Worm (Caenorhabditis elegans) whole organism, L4 larva: Measurements from ENCODE around the gene Y56A3A.2.
A peak's percentile ranks its signal among the peaks of the same experiment; 100 is the strongest.

Experiments used
- F26F4.8 ChIP-seq: fragments of 200-800 bp; sonication (Bioruptor generic); conservative IDR thresholded peaks from 2 replicates; pipeline ENCODE4 v1.3.6; 2022; ENCODE audit warnings: missing genetic modification characterization, missing compliant biosample characterization
- F49E8.2 ChIP-seq: sonication (generic microtip); optimal IDR thresholded peaks from 2 replicates; lab custom pipeline; 2016; ENCODE audit warnings: missing compliant biosample characterization, mild to moderate bottlenecking, missing genetic modification characterization, borderline replicate concordance
- T26A8.4 ChIP-seq: fragments of 200-800 bp; sonication (Bioruptor generic); IDR thresholded peaks from 2 replicates; pipeline ENCODE4 v1.3.6; 2022; ENCODE audit warnings: missing genetic modification characterization, missing compliant biosample characterization
- Y105C5A.15 ChIP-seq: fragments of 200-800 bp; sonication (Bioruptor generic); IDR thresholded peaks from 2 replicates; pipeline ENCODE4 v1.3.6; 2022; ENCODE audit warnings: missing genetic modification characterization, missing compliant biosample characterization
- aha-1 ChIP-seq: fragments of 150-350 bp; peaks from one replicate; lab custom pipeline; 2014; ENCODE audit warnings: missing biosample characterization, missing genetic modification characterization
- attf-4 ChIP-seq: sonication (generic microtip); optimal IDR thresholded peaks from 3 replicates; lab custom pipeline; 2017; ENCODE audit warnings: missing biosample characterization, missing genetic modification characterization
- ceh-28 ChIP-seq: fragments of 150-350 bp; optimal IDR thresholded peaks from 2 replicates; lab custom pipeline; 2014; ENCODE audit warnings: missing biosample characterization, missing genetic modification reagents, missing genetic modification characterization
- ceh-44 ChIP-seq: fragments of 200-800 bp; sonication (Bioruptor generic); IDR thresholded peaks from 2 replicates; pipeline ENCODE4 v1.3.6; 2022; ENCODE audit warnings: missing genetic modification reagents, missing genetic modification characterization, missing compliant biosample characterization
- ceh-82 ChIP-seq: sonication (generic microtip); optimal IDR thresholded peaks from 2 replicates; lab custom pipeline; 2017; ENCODE audit warnings: missing biosample characterization, missing genetic modification characterization
- dmd-6 ChIP-seq: fragments of 200-800 bp; sonication (Bioruptor generic); IDR thresholded peaks from 2 replicates; pipeline ENCODE4 v1.3.6; 2022; ENCODE audit warnings: missing genetic modification reagents, missing genetic modification characterization, missing compliant biosample characterization
- dmd-8 ChIP-seq: fragments of 200-800 bp; sonication (Bioruptor generic); IDR thresholded peaks from 2 replicates; pipeline ENCODE4 v1.3.6; 2022; ENCODE audit warnings: missing genetic modification characterization, missing compliant biosample characterization
- dpl-1 ChIP-seq: fragments of 150-350 bp; optimal IDR thresholded peaks from 2 replicates; lab custom pipeline; 2014; ENCODE audit warnings: missing biosample characterization, missing genetic modification reagents, missing genetic modification characterization
- fkh-10 ChIP-seq: fragments of 150-350 bp; optimal IDR thresholded peaks from 2 replicates; lab custom pipeline; 2014; ENCODE audit warnings: missing biosample characterization, missing genetic modification reagents, missing genetic modification characterization
- gei-8 ChIP-seq: fragments of 200-800 bp; sonication (Bioruptor generic); optimal IDR thresholded peaks from 2 replicates; lab custom pipeline; 2018; ENCODE audit warnings: mild to moderate bottlenecking, missing genetic modification characterization, missing compliant biosample characterization
- hif-1 ChIP-seq, 2 experiments: sonication (generic microtip); optimal IDR thresholded peaks; 2 replicates each; lab custom pipeline; 2016 to 2017; ENCODE audit warnings: missing compliant biosample characterization in 2 of 2, missing genetic modification characterization in 2 of 2, missing genetic modification reagents in 2 of 2, missing genotype in 2 of 2, mild to moderate bottlenecking in 1 of 2
- hlh-11 ChIP-seq: fragments of 200-800 bp; sonication (Bioruptor generic); optimal IDR thresholded peaks from 2 replicates; lab custom pipeline; 2018; ENCODE audit warnings: mild to moderate bottlenecking, missing genetic modification characterization, missing compliant biosample characterization
- hlh-30 ChIP-seq: sonication (generic microtip); optimal IDR thresholded peaks from 2 replicates; lab custom pipeline; 2017; ENCODE audit warnings: antibody characterized with exemption, mild to moderate bottlenecking, missing genetic modification characterization, missing compliant biosample characterization; ENCODE audit not compliant: insufficient read depth
- hmg-1.1 ChIP-seq: fragments of 200-800 bp; sonication (Bioruptor generic); IDR thresholded peaks from 2 replicates; pipeline ENCODE4 v1.3.6; 2022; ENCODE audit warnings: missing genetic modification reagents, missing genetic modification characterization, missing compliant biosample characterization
- jun-1 ChIP-seq: fragments of 150-350 bp; optimal IDR thresholded peaks from 2 replicates; lab custom pipeline; 2014; ENCODE audit warnings: missing biosample characterization, missing genetic modification reagents, missing genetic modification characterization
- lim-7 ChIP-seq: fragments of 200-800 bp; sonication (Bioruptor generic); IDR thresholded peaks from 2 replicates; pipeline ENCODE4 v1.3.6; 2022; ENCODE audit warnings: missing genetic modification characterization, missing compliant biosample characterization
- lin-15B ChIP-seq: fragments of 150-350 bp; sonication (generic microtip); optimal IDR thresholded peaks from 3 replicates; lab custom pipeline; 2014; ENCODE audit warnings: missing biosample characterization, missing genetic modification characterization
- lsy-2 ChIP-seq, 2 experiments: fragments of 150-350 bp in 1 of 2; sonication (generic microtip) in 1 of 2; optimal IDR thresholded peaks; 2 replicates each; lab custom pipeline; 2014 to 2017; ENCODE audit warnings: missing biosample characterization in 2 of 2, missing genetic modification characterization in 2 of 2
- madf-5 ChIP-seq, 2 experiments: fragments of 200-800 bp; sonication (Bioruptor generic); IDR thresholded peaks; 2 replicates each; pipeline ENCODE4 v1.3.6; 2022; ENCODE audit warnings: missing compliant biosample characterization in 2 of 2, missing genetic modification characterization in 2 of 2
- madf-9 ChIP-seq: fragments of 200-800 bp; sonication (Bioruptor generic); conservative IDR thresholded peaks from 2 replicates; pipeline ENCODE4 v1.3.6; 2022; ENCODE audit warnings: missing genetic modification reagents, missing genetic modification characterization, missing compliant biosample characterization
- mdl-1 ChIP-seq, 2 experiments: fragments of 150-350 bp in 1 of 2; sonication (generic microtip) in 1 of 2; optimal IDR thresholded peaks; 2 replicates each; lab custom pipeline; 2014 to 2017; ENCODE audit warnings: missing biosample characterization in 2 of 2, missing genetic modification characterization in 2 of 2
- mep-1 ChIP-seq: fragments of 150-350 bp; sonication (generic microtip); optimal IDR thresholded peaks from 3 replicates; lab custom pipeline; 2014; ENCODE audit warnings: missing biosample characterization, missing genetic modification characterization
- mes-2 ChIP-seq: sonication (generic microtip); optimal IDR thresholded peaks from 2 replicates; lab custom pipeline; 2016; ENCODE audit warnings: missing genotype, mild to moderate bottlenecking, missing genetic modification characterization, missing compliant biosample characterization; ENCODE audit not compliant: poor library complexity, severe bottlenecking
- mxl-2 ChIP-seq: fragments of 200-800 bp; sonication (Bioruptor generic); conservative IDR thresholded peaks from 2 replicates; pipeline ENCODE4 v1.3.6; 2022; ENCODE audit warnings: missing genetic modification reagents, missing genetic modification characterization, missing compliant biosample characterization
- mxl-3 ChIP-seq: fragments of 200-800 bp; sonication (Bioruptor generic); optimal IDR thresholded peaks from 2 replicates; lab custom pipeline; 2018; ENCODE audit warnings: mild to moderate bottlenecking, missing genetic modification characterization, missing compliant biosample characterization
- nhr-10 ChIP-seq: fragments of 150-350 bp; optimal IDR thresholded peaks from 2 replicates; lab custom pipeline; 2014; ENCODE audit warnings: missing biosample characterization, missing genetic modification characterization
- nhr-102 ChIP-seq: sonication (generic microtip); optimal IDR thresholded peaks from 2 replicates; lab custom pipeline; 2016; ENCODE audit warnings: mild to moderate bottlenecking, missing genetic modification characterization, moderate library complexity, missing compliant biosample characterization
- nhr-237 ChIP-seq: sonication (generic microtip); optimal IDR thresholded peaks from 2 replicates; lab custom pipeline; 2017; ENCODE audit warnings: missing biosample characterization, missing genetic modification characterization
- nhr-25 ChIP-seq: sonication (generic microtip); optimal IDR thresholded peaks from 2 replicates; lab custom pipeline; 2017; ENCODE audit warnings: missing genetic modification characterization, mild to moderate bottlenecking, missing compliant biosample characterization, antibody characterized with exemption, moderate library complexity, borderline replicate concordance; ENCODE audit not compliant: insufficient read depth
- nhr-28 ChIP-seq: fragments of 150-350 bp; optimal IDR thresholded peaks from 2 replicates; lab custom pipeline; 2014; ENCODE audit warnings: missing biosample characterization, missing genetic modification characterization
- nhr-41 ChIP-seq: fragments of 200-800 bp; sonication (Bioruptor generic); IDR thresholded peaks from 2 replicates; pipeline ENCODE4 v1.3.6; 2022; ENCODE audit warnings: missing genetic modification reagents, missing genetic modification characterization, missing compliant biosample characterization
- nhr-48 ChIP-seq: sonication (generic microtip); optimal IDR thresholded peaks from 2 replicates; lab custom pipeline; 2016; ENCODE audit warnings: mild to moderate bottlenecking, missing genetic modification characterization, missing compliant biosample characterization
- nhr-77 ChIP-seq: fragments of 150-350 bp; optimal IDR thresholded peaks from 2 replicates; lab custom pipeline; 2014; ENCODE audit warnings: missing biosample characterization, missing genetic modification characterization
- php-3 ChIP-seq: fragments of 200-800 bp; sonication (Bioruptor generic); IDR thresholded peaks from 2 replicates; pipeline ENCODE4 v1.3.6; 2022; ENCODE audit warnings: missing genetic modification reagents, missing genetic modification characterization, missing compliant biosample characterization
- pqm-1 ChIP-seq: sonication (generic microtip); optimal IDR thresholded peaks from 2 replicates; lab custom pipeline; 2017; ENCODE audit warnings: missing biosample characterization, missing genetic modification characterization
- rbr-2 ChIP-seq: sonication (generic microtip); optimal IDR thresholded peaks from 2 replicates; lab custom pipeline; 2016; ENCODE audit warnings: missing genotype, missing genetic modification characterization, missing compliant biosample characterization
- saeg-2 ChIP-seq: fragments of 200-800 bp; sonication (Bioruptor generic); IDR thresholded peaks from 2 replicates; pipeline ENCODE4 v1.3.6; 2022; ENCODE audit warnings: missing genetic modification reagents, missing genetic modification characterization, missing compliant biosample characterization
- set-16 ChIP-seq: fragments of 200-800 bp; sonication (Bioruptor generic); IDR thresholded peaks from 2 replicates; pipeline ENCODE4 v1.3.6; 2022; ENCODE audit warnings: missing genetic modification reagents, missing genetic modification characterization, missing compliant biosample characterization
- skn-1 ChIP-seq: fragments of 150-350 bp; optimal IDR thresholded peaks from 2 replicates; lab custom pipeline; 2014; ENCODE audit warnings: missing biosample characterization, missing genetic modification characterization
- snpc-4 ChIP-seq: fragments of 150-350 bp; optimal IDR thresholded peaks from 2 replicates; lab custom pipeline; 2014; ENCODE audit warnings: missing biosample characterization, missing genetic modification characterization
- spr-1 ChIP-seq: sonication (generic microtip); optimal IDR thresholded peaks from 2 replicates; lab custom pipeline; 2016; ENCODE audit warnings: mild to moderate bottlenecking, missing genetic modification characterization, missing compliant biosample characterization
- tag-97 ChIP-seq: fragments of 200-800 bp; sonication (Bioruptor generic); IDR thresholded peaks from 2 replicates; pipeline ENCODE4 v1.3.6; 2022; ENCODE audit warnings: missing genetic modification characterization, missing compliant biosample characterization
- tra-1 ChIP-seq: fragments of 200-800 bp; sonication (Bioruptor generic); IDR thresholded peaks from 2 replicates; pipeline ENCODE4 v1.3.6; 2022; ENCODE audit warnings: missing genetic modification reagents, missing genetic modification characterization, missing compliant biosample characterization
- zip-11 ChIP-seq: fragments of 200-800 bp; sonication (Bioruptor generic); IDR thresholded peaks from 2 replicates; pipeline ENCODE4 v1.3.6; 2022; ENCODE audit warnings: missing genetic modification characterization, missing compliant biosample characterization
- zip-2 ChIP-seq: fragments of 150-350 bp; optimal IDR thresholded peaks from 2 replicates; lab custom pipeline; 2014; ENCODE audit warnings: missing biosample characterization, missing genetic modification characterization
- ztf-11 ChIP-seq: fragments of 150-350 bp; optimal IDR thresholded peaks from 2 replicates; lab custom pipeline; 2014; ENCODE audit warnings: missing biosample characterization, missing genetic modification characterization
- ztf-7 ChIP-seq: fragments of 150-350 bp; optimal IDR thresholded peaks from 2 replicates; lab custom pipeline; 2014; ENCODE audit warnings: missing biosample characterization, missing genetic modification characterization

Y56A3A.2 gene

ce11 chrIII:11836054-11836453, 26.0 kb downstream of the Y56A3A.2 start (continued):
- TF ChIP-seq jun-1 (tag; lab: Kevin White, UChicago) (no peak), hmg-1.1 (GFP tag; lab: Robert Waterston, UW) (peak; percentile 25; the same call in 1 of the 2 replicates), dmd-6 (no peak), hlh-11 (tag; lab: Kevin White, UChicago) (peak; percentile 9), hlh-30 (tag; lab: Kevin White, UChicago) (peak; percentile 9), attf-4 (no peak), tag-97 (GFP tag; lab: Robert Waterston, UW) (no peak), nhr-10 (tag; lab: Kevin White, UChicago) (no peak), F49E8.2 (tag; lab: Kevin White, UChicago) (no peak), nhr-28 (tag; lab: Kevin White, UChicago) (no peak), hif-1 (tag; optimal IDR thresholded peaks at IDR 0.05; lab: Kevin White, UChicago) (peak in 1 of 2 experiments; percentile 10)
- TF ChIP-seq, all 104 proteins: peak for 14

- TF ChIP-seq nhr-102 (peak; percentile 15), zip-11 (no peak), T26A8.4 (GFP tag; lab: Robert Waterston, UW) (no peak), ceh-28 (tag; lab: Kevin White, UChicago) (peak; percentile 30), lim-7 (no peak), tra-1 (no peak), ztf-11 (tag; lab: Kevin White, UChicago) (no peak), mdl-1 (tag; optimal IDR thresholded peaks at IDR 0.05; lab: Kevin White, UChicago) (peak in 1 of 2 experiments; percentile 8), gei-8 (GFP tag; lab: Kevin White, UChicago) (no peak), fkh-10 (GFP tag; lab: Kevin White, UChicago) (no peak), F26F4.8 (GFP tag; lab: Robert Waterston, UW) (no peak), rbr-2 (tag; lab: Kevin White, UChicago) (no peak), mxl-3 (peak; percentile 10), snpc-4 (tag; lab: Kevin White, UChicago) (no peak), skn-1 (no peak), pqm-1 (tag; lab: Kevin White, UChicago) (peak; percentile 21), nhr-25 (tag; lab: Kevin White, UChicago) (no peak), set-16 (GFP tag; lab: Robert Waterston, UW) (no peak), dmd-8 (GFP tag; lab: Robert Waterston, UW) (no peak), lsy-2 (tag; optimal IDR thresholded peaks at IDR 0.05; lab: Kevin White, UChicago) (peak in 1 of 2 experiments; percentile 45), lin-15B (no peak), dpl-1 (GFP tag; lab: Kevin White, UChicago) (peak; percentile 18), ztf-7 (tag; lab: Kevin White, UChicago) (no peak), zip-2 (tag; lab: Kevin White, UChicago) (no peak), nhr-41 (GFP tag; lab: Robert Waterston, UW) (no peak), ceh-44 (GFP tag; lab: Robert Waterston, UW) (no peak), mxl-2 (no peak), spr-1 (tag; lab: Kevin White, UChicago) (no peak), ceh-82 (no peak), saeg-2 (GFP tag; lab: Robert Waterston, UW) (no peak), nhr-48 (tag; lab: Kevin White, UChicago) (no peak), nhr-237 (no peak), mes-2 (tag; lab: Kevin White, UChicago) (peak; percentile 58), dmd-6 (no peak), madf-5 (GFP tag; IDR thresholded peaks at IDR 0.05; lab: Robert Waterston, UW) (no peak), mep-1 (tag; lab: Kevin White, UChicago) (peak; percentile 56), Y105C5A.15 (no peak), aha-1 (peak; percentile 62), nhr-10 (tag; lab: Kevin White, UChicago) (no peak), nhr-77 (tag; lab: Kevin White, UChicago) (peak; percentile 14), madf-9 (GFP tag; lab: Robert Waterston, UW) (no peak), php-3 (GFP tag; lab: Robert Waterston, UW) (no peak)
These were observed 27.3 kb downstream of the Y56A3A.2 start for ce11 chrIII:11834783-11835182.
